Worm (Caenorhabditis elegans) whole organism, L1 larva: ENCODE data around the gene C10F3.7.

Source experiments
- C04F5.9 ChIP-seq: sonication (generic microtip); optimal IDR thresholded peaks from 2 replicates; lab custom pipeline; 2016; ENCODE audit warnings: missing genetic modification characterization, missing compliant biosample characterization
- aha-1 ChIP-seq: fragments of 150-350 bp; optimal IDR thresholded peaks from 2 replicates; lab custom pipeline; 2014; ENCODE audit warnings: missing biosample characterization, missing genetic modification characterization
- aly-2 ChIP-seq: fragments of 150-350 bp; optimal IDR thresholded peaks from 2 replicates; lab custom pipeline; 2014; ENCODE audit warnings: missing biosample characterization, missing genetic modification characterization
- ama-1 ChIP-seq: fragments of 150-350 bp; optimal IDR thresholded peaks from 2 replicates; lab custom pipeline; 2014
- blmp-1 ChIP-seq: fragments of 150-350 bp; optimal IDR thresholded peaks from 2 replicates; lab custom pipeline; 2014; ENCODE audit warnings: missing biosample characterization, missing genetic modification characterization
- ceh-63 ChIP-seq: fragments of 200-800 bp; sonication (Bioruptor generic); optimal IDR thresholded peaks from 2 replicates; lab custom pipeline; 2018; ENCODE audit warnings: mild to moderate bottlenecking, missing genetic modification characterization, missing compliant biosample characterization
- ceh-88 ChIP-seq: fragments of 200-800 bp; sonication (Bioruptor generic); IDR thresholded peaks from 2 replicates; pipeline ENCODE4 v1.3.6; 2022; ENCODE audit warnings: missing genetic modification characterization, missing compliant biosample characterization
- ceh-90 ChIP-seq: sonication (generic microtip); optimal IDR thresholded peaks from 2 replicates; lab custom pipeline; 2016; ENCODE audit warnings: missing genetic modification characterization, missing compliant biosample characterization
- dpl-1 ChIP-seq, 3 experiments: fragments of 150-350 bp in 2 of 3; sonication (generic microtip) in 1 of 3; optimal IDR thresholded peaks; 2 replicates each; lab custom pipeline; 2014 to 2017; ENCODE audit warnings: missing biosample characterization in 3 of 3, missing genetic modification characterization in 3 of 3, missing genetic modification reagents in 3 of 3
- efl-1 ChIP-seq, 4 experiments: fragments of 150-350 bp; optimal IDR thresholded peaks in 3 of 4; peaks in 1 of 4; 1 replicate in 1 of 4; 2 replicates in 3 of 4; lab custom pipeline; 2014; ENCODE audit warnings: missing biosample characterization in 2 of 4, missing genetic modification characterization in 2 of 4, missing genetic modification reagents in 2 of 4
- egl-13 ChIP-seq: sonication (generic microtip); optimal IDR thresholded peaks from 2 replicates; lab custom pipeline; 2016; ENCODE audit warnings: missing genotype, missing genetic modification reagents, missing genetic modification characterization, missing compliant biosample characterization
- egl-27 ChIP-seq, 2 experiments: fragments of 150-350 bp in 1 of 2; sonication (generic microtip); optimal IDR thresholded peaks; 3 replicates each; lab custom pipeline; 2017 to 2018; ENCODE audit warnings: missing biosample characterization in 2 of 2, missing genetic modification characterization in 2 of 2, missing genetic modification reagents in 2 of 2
- elt-2 ChIP-seq: sonication (generic microtip); optimal IDR thresholded peaks from 2 replicates; lab custom pipeline; 2016; ENCODE audit warnings: missing genetic modification characterization, mild to moderate bottlenecking, inconsistent platforms, missing compliant biosample characterization, missing genetic modification reagents
- elt-3 ChIP-seq, 6 experiments: fragments of 150-350 bp in 1 of 6; sonication (generic microtip); optimal IDR thresholded peaks; 2 replicates each; lab custom pipeline; 2017 to 2018; ENCODE audit warnings: missing biosample characterization in 6 of 6, missing genetic modification characterization in 6 of 6, inconsistent platforms in 1 of 6
- ets-5 ChIP-seq: fragments of 200-800 bp; sonication (Bioruptor generic); IDR thresholded peaks from 2 replicates; pipeline ENCODE4 v1.3.6; 2022; ENCODE audit warnings: missing genetic modification characterization, missing compliant biosample characterization
- fkh-10 ChIP-seq: sonication (generic microtip); optimal IDR thresholded peaks from 2 replicates; lab custom pipeline; 2017; ENCODE audit warnings: missing biosample characterization, missing genetic modification reagents, missing genetic modification characterization
- fkh-8 ChIP-seq: sonication (generic microtip); optimal IDR thresholded peaks from 2 replicates; lab custom pipeline; 2016; ENCODE audit warnings: mild to moderate bottlenecking, missing genetic modification characterization, missing compliant biosample characterization
- hlh-17 ChIP-seq: fragments of 200-800 bp; sonication (Bioruptor generic); optimal IDR thresholded peaks from 2 replicates; lab custom pipeline; 2018; ENCODE audit warnings: missing genetic modification characterization, mild to moderate bottlenecking, missing compliant biosample characterization, moderate library complexity, borderline replicate concordance
- irx-1 ChIP-seq: sonication (generic microtip); optimal IDR thresholded peaks from 2 replicates; lab custom pipeline; 2016; ENCODE audit warnings: missing genetic modification characterization, missing compliant biosample characterization
- lin-13 ChIP-seq: fragments of 150-350 bp; optimal IDR thresholded peaks from 2 replicates; lab custom pipeline; 2014; ENCODE audit warnings: missing biosample characterization, missing genetic modification reagents, missing genetic modification characterization
- lir-3 ChIP-seq: sonication (generic microtip); optimal IDR thresholded peaks from 2 replicates; lab custom pipeline; 2016; ENCODE audit warnings: mild to moderate bottlenecking, missing genetic modification characterization, moderate library complexity, missing compliant biosample characterization; ENCODE audit not compliant: poor library complexity
- lsy-2 ChIP-seq, 2 experiments: fragments of 150-350 bp; optimal IDR thresholded peaks; 2 replicates each; lab custom pipeline; 2014; ENCODE audit warnings: missing biosample characterization in 2 of 2, missing genetic modification characterization in 2 of 2
- mab-9 ChIP-seq: fragments of 200-800 bp; sonication (Bioruptor generic); IDR thresholded peaks from 2 replicates; pipeline ENCODE4 v1.3.6; 2022; ENCODE audit warnings: missing genetic modification reagents, missing genetic modification characterization, missing compliant biosample characterization
- nhr-11 ChIP-seq: fragments of 150-350 bp; optimal IDR thresholded peaks from 2 replicates; lab custom pipeline; 2014; ENCODE audit warnings: missing biosample characterization, missing genetic modification characterization
- nhr-12 ChIP-seq: sonication (generic microtip); optimal IDR thresholded peaks from 2 replicates; lab custom pipeline; 2017; ENCODE audit warnings: missing biosample characterization, missing genetic modification characterization
- nhr-20 ChIP-seq: sonication (generic microtip); optimal IDR thresholded peaks from 2 replicates; lab custom pipeline; 2016; ENCODE audit warnings: mild to moderate bottlenecking, missing genetic modification characterization, missing compliant biosample characterization
- nhr-237 ChIP-seq: fragments of 150-350 bp; optimal IDR thresholded peaks from 2 replicates; lab custom pipeline; 2014; ENCODE audit warnings: missing biosample characterization, missing genetic modification characterization
- nhr-28 ChIP-seq: fragments of 150-350 bp; optimal IDR thresholded peaks from 2 replicates; lab custom pipeline; 2014; ENCODE audit warnings: missing biosample characterization, missing genetic modification characterization
- nhr-71 ChIP-seq: sonication (generic microtip); optimal IDR thresholded peaks from 2 replicates; lab custom pipeline; 2016; ENCODE audit warnings: mild to moderate bottlenecking, missing genetic modification characterization, moderate library complexity, missing compliant biosample characterization
- nhr-76 ChIP-seq: sonication (generic microtip); optimal IDR thresholded peaks from 2 replicates; lab custom pipeline; 2017; ENCODE audit warnings: missing biosample characterization, missing genetic modification characterization
- nhr-77 ChIP-seq: fragments of 150-350 bp; optimal IDR thresholded peaks from 2 replicates; lab custom pipeline; 2014; ENCODE audit warnings: missing biosample characterization, missing genetic modification characterization
- nhr-84 ChIP-seq: sonication (generic microtip); optimal IDR thresholded peaks from 2 replicates; lab custom pipeline; 2017; ENCODE audit warnings: missing biosample characterization, missing genetic modification characterization
- nhr-85 ChIP-seq: sonication (generic microtip); peaks from one replicate; lab custom pipeline; 2016; ENCODE audit warnings: missing genetic modification characterization, inconsistent platforms, missing compliant biosample characterization
- nhr-90 ChIP-seq: sonication (generic microtip); optimal IDR thresholded peaks from 2 replicates; lab custom pipeline; 2016; ENCODE audit warnings: mild to moderate bottlenecking, missing genetic modification characterization, missing compliant biosample characterization; ENCODE audit not compliant: poor library complexity
- pag-3 ChIP-seq: sonication (generic microtip); optimal IDR thresholded peaks from 2 replicates; lab custom pipeline; 2017; ENCODE audit warnings: missing genetic modification characterization, mild to moderate bottlenecking, missing compliant biosample characterization, antibody characterized with exemption, borderline replicate concordance; ENCODE audit not compliant: insufficient read depth
- pax-3 ChIP-seq: fragments of 200-800 bp; sonication (Bioruptor generic); optimal IDR thresholded peaks from 2 replicates; lab custom pipeline; 2018; ENCODE audit warnings: mild to moderate bottlenecking, missing genetic modification characterization, moderate library complexity, missing compliant biosample characterization
- skn-1 ChIP-seq: fragments of 150-350 bp; optimal IDR thresholded peaks from 2 replicates; lab custom pipeline; 2014; ENCODE audit warnings: missing biosample characterization, missing genetic modification characterization
- snpc-4 ChIP-seq: fragments of 150-350 bp; optimal IDR thresholded peaks from 2 replicates; lab custom pipeline; 2014; ENCODE audit warnings: missing biosample characterization, missing genetic modification characterization
- snu-23 ChIP-seq: sonication (generic microtip); optimal IDR thresholded peaks from 2 replicates; lab custom pipeline; 2016; ENCODE audit warnings: missing genetic modification characterization, missing compliant biosample characterization
- sox-4 ChIP-seq: sonication (generic microtip); optimal IDR thresholded peaks from 2 replicates; lab custom pipeline; 2016; ENCODE audit warnings: missing genetic modification characterization, missing compliant biosample characterization
- sup-37 ChIP-seq: fragments of 200-800 bp; sonication (Bioruptor generic); optimal IDR thresholded peaks from 2 replicates; lab custom pipeline; 2018; ENCODE audit warnings: mild to moderate bottlenecking, missing genetic modification characterization, missing compliant biosample characterization
- swsn-7 ChIP-seq: sonication (generic microtip); optimal IDR thresholded peaks from 2 replicates; lab custom pipeline; 2016; ENCODE audit warnings: missing genetic modification characterization, missing compliant biosample characterization
- tbx-2 ChIP-seq: sonication (generic microtip); optimal IDR thresholded peaks from 2 replicates; lab custom pipeline; 2016; ENCODE audit warnings: missing genetic modification characterization, missing compliant biosample characterization
- unc-130 ChIP-seq: fragments of 150-350 bp; optimal IDR thresholded peaks from 2 replicates; lab custom pipeline; 2017; ENCODE audit warnings: missing biosample characterization, missing genetic modification characterization, inconsistent platforms
- unc-30 ChIP-seq: sonication (generic microtip); optimal IDR thresholded peaks from 2 replicates; lab custom pipeline; 2017; ENCODE audit warnings: missing biosample characterization, missing genetic modification characterization
- unc-62 ChIP-seq: fragments of 150-350 bp; optimal IDR thresholded peaks from 2 replicates; lab custom pipeline; 2014; ENCODE audit warnings: missing biosample characterization, missing genetic modification reagents, missing genetic modification characterization
- vab-15 ChIP-seq: sonication (generic microtip); optimal IDR thresholded peaks from 2 replicates; lab custom pipeline; 2017; ENCODE audit warnings: missing genotype, mild to moderate bottlenecking, missing genetic modification characterization, missing compliant biosample characterization
- zag-1 ChIP-seq: fragments of 150-350 bp; optimal IDR thresholded peaks from 2 replicates; lab custom pipeline; 2014; ENCODE audit warnings: missing biosample characterization, missing genetic modification characterization
- ztf-11 ChIP-seq, 2 experiments: sonication (generic microtip); optimal IDR thresholded peaks; 2 replicates each; lab custom pipeline; 2016 to 2017; ENCODE audit warnings: missing genetic modification characterization in 2 of 2, missing biosample characterization in 1 of 2, missing compliant biosample characterization in 1 of 2
- ztf-4 ChIP-seq: fragments of 150-350 bp; optimal IDR thresholded peaks from 2 replicates; lab custom pipeline; 2014; ENCODE audit warnings: missing biosample characterization, missing genetic modification characterization

The C10F3.7 gene

ce11 chrV:6018944-6019450 is 32.3 kb upstream of the C10F3.7 start, which contains the start of gene picc-1:
picc-1 (plus strand) TSS chrV:6018994.
- TF ChIP-seq nhr-71 (tag; lab: Kevin White, UChicago) (peak; percentile 16), nhr-77 (no peak), aha-1 (no peak), ama-1 (lab: Kevin White, UChicago) (peak; percentile 85), elt-2 (tag; lab: Kevin White, UChicago) (peak; percentile 13)

- TF ChIP-seq nhr-237: peak; percentile 43
- TF ChIP-seq ztf-11 (tag; optimal IDR thresholded peaks at IDR 0.05; lab: Kevin White, UChicago): peak in 1 of 2 experiments; percentile 69
- peak; percentile 82 for TF ChIP-seq snpc-4 (tag; lab: Kevin White, UChicago)
- peak; percentile 100 for TF ChIP-seq skn-1 (tag; lab: Kevin White, UChicago)
- no peak for TF ChIP-seq sup-37 (GFP tag; lab: Kevin White, UChicago)
- TF ChIP-seq sox-4 (tag; lab: Kevin White, UChicago): peak; percentile 63
- no peak for TF ChIP-seq nhr-84 (tag; lab: Kevin White, UChicago)
- peak; percentile 45 for TF ChIP-seq C04F5.9 (tag; lab: Kevin White, UChicago)
- no peak for TF ChIP-seq ceh-88 (GFP tag; lab: Robert Waterston, UW)
- TF ChIP-seq ztf-4 (tag; lab: Kevin White, UChicago): peak; percentile 40
- TF ChIP-seq blmp-1 (tag; lab: Kevin White, UChicago): peak; percentile 85
- peak; percentile 92 for TF ChIP-seq nhr-85
- peak; percentile 76 to 85 (median 83) for TF ChIP-seq dpl-1 (GFP tag; optimal IDR thresholded peaks at IDR 0.05; lab: Kevin White, UChicago)
- no peak for TF ChIP-seq nhr-76 (tag; lab: Kevin White, UChicago)
- TF ChIP-seq aly-2 (tag; lab: Kevin White, UChicago): peak; percentile 75
- TF ChIP-seq unc-30 (tag; lab: Kevin White, UChicago): no peak
- no peak for TF ChIP-seq pax-3
- peak; percentile 92 for TF ChIP-seq nhr-71 (tag; lab: Kevin White, UChicago)
- TF ChIP-seq lir-3 (tag; lab: Kevin White, UChicago): peak; percentile 57
- TF ChIP-seq ets-5: no peak
- TF ChIP-seq zag-1 (tag; lab: Kevin White, UChicago): no peak
- TF ChIP-seq nhr-90 (tag; lab: Kevin White, UChicago): peak; percentile 87
- no peak for TF ChIP-seq mab-9
- TF ChIP-seq tbx-2 (tag; lab: Kevin White, UChicago): peak; percentile 88
- TF ChIP-seq nhr-20 (tag; lab: Kevin White, UChicago): peak; percentile 92
- peak in 2 of 6 experiments; percentile 64 to 87 for TF ChIP-seq elt-3 (tag; optimal IDR thresholded peaks at IDR 0.05; lab: Kevin White, UChicago)
- TF ChIP-seq hlh-17 (GFP tag; lab: Kevin White, UChicago): no peak
- TF ChIP-seq nhr-77: peak; percentile 75
- TF ChIP-seq nhr-11 (tag; lab: Kevin White, UChicago): no peak
- no peak for TF ChIP-seq egl-27 (tag; optimal IDR thresholded peaks at IDR 0.05; lab: Kevin White, UChicago)
- TF ChIP-seq lin-13 (GFP tag; lab: Kevin White, UChicago): peak; percentile 81
- no peak for TF ChIP-seq ceh-90 (tag; lab: Kevin White, UChicago)
- no peak for TF ChIP-seq nhr-12
- peak; percentile 87 for TF ChIP-seq efl-1 (optimal IDR thresholded peaks at IDR 0.05; lab: Kevin White, UChicago)
- TF ChIP-seq efl-1 (GFP tag; optimal IDR thresholded peaks at IDR 0.05 in 1 of 2; lab: Kevin White, UChicago): peak; percentile 83 to 98
- TF ChIP-seq vab-15 (tag; lab: Kevin White, UChicago): no peak
- TF ChIP-seq nhr-28 (tag; lab: Kevin White, UChicago): no peak
- peak; percentile 15 for TF ChIP-seq elt-2 (tag; lab: Kevin White, UChicago)
- TF ChIP-seq snu-23: peak; percentile 94
- peak; percentile 75 for TF ChIP-seq fkh-10 (GFP tag; lab: Kevin White, UChicago)
- TF ChIP-seq fkh-8 (tag; lab: Kevin White, UChicago): peak; percentile 84
- TF ChIP-seq ceh-63 (GFP tag; lab: Kevin White, UChicago): no peak
- peak; percentile 70 for TF ChIP-seq egl-13 (tag; lab: Kevin White, UChicago)
- no peak for TF ChIP-seq unc-62
- TF ChIP-seq lsy-2 (tag; optimal IDR thresholded peaks at IDR 0.05; lab: Kevin White, UChicago): peak; percentile 89 to 92
- TF ChIP-seq pag-3 (tag; lab: Kevin White, UChicago): peak; percentile 46
- TF ChIP-seq swsn-7: peak; percentile 87
- TF ChIP-seq unc-130 (tag; lab: Kevin White, UChicago): peak; percentile 95
- peak; percentile 81 for TF ChIP-seq irx-1 (tag; lab: Kevin White, UChicago)
- peak; percentile 60 for TF ChIP-seq ama-1 (lab: Kevin White, UChicago)
These were observed 31.0 kb upstream of the C10F3.7 start, which contains the start of the genes rpt-2 and aps-1 for ce11 chrV:6017630-6018029. rpt-2 (minus strand) TSS chrV:6017669. aps-1 (plus strand) TSS chrV:6017970.
